Worm (Caenorhabditis elegans): ENCODE measurements around the gene tbg-1.

The tbg-1 gene

DNA sequence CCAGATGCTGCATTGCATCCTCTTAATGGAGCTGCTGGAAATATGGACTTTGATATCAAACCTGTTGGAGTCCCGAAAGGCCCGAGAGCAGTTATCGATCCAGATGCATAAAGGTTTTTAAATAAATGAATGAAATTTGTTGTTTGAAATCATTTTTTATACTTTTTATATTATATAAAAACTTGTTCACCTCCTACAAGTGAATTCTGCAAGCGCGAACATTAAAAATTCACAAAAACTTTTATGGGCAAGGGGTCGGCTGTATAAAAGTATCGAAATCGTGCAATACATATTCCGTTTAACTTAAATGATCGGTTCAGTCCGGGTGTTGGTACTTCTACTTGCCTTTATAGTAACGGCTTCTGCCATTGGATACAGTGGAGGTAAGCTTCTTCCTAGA, 30.8 kb downstream of the tbg-1 start, which contains the start of gene F58A4.1:
F58A4.1 (plus strand) TSS at position 301 of the 400 bp plus-strand sequence.
- TF ChIP-seq ama-1 (optimal IDR thresholded peaks at IDR 0.05): no peak
- TF ChIP-seq lim-6 (tag; optimal IDR thresholded peaks at IDR 0.05): no peak
- TF ChIP-seq nhr-11 (tag; optimal IDR thresholded peaks at IDR 0.05): no peak

DNA sequence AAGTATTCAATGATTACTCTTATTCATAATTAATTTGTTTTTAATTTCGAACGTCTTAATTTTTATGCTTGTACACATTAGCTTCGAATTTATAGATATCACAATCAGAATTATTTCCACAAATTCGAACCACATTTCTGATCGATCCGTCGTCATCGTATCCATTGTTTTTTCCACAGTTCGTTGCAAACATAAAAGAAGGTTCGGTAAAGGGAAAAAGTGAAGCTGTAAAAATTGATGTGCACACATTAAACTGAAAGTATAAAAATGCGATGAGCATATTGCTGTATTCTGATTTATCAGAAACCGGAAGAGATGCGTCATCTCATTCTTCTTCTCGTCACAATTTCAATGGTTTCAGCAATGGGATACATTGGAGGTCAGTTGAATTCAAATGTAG, 31.9 kb downstream of the tbg-1 start, which contains the start of gene C48B4.12:
C48B4.12 (plus strand) TSS at position 301 of the 400 bp plus-strand sequence.
- TF ChIP-seq pat-9 (tag; optimal IDR thresholded peaks at IDR 0.05) (no peak), ceh-14 (tag; optimal IDR thresholded peaks at IDR 0.05) (no peak), sox-2 (GFP tag; IDR thresholded peaks at IDR 0.05) (no peak), lin-11 (tag; optimal IDR thresholded peaks at IDR 0.05) (no peak)

DNA sequence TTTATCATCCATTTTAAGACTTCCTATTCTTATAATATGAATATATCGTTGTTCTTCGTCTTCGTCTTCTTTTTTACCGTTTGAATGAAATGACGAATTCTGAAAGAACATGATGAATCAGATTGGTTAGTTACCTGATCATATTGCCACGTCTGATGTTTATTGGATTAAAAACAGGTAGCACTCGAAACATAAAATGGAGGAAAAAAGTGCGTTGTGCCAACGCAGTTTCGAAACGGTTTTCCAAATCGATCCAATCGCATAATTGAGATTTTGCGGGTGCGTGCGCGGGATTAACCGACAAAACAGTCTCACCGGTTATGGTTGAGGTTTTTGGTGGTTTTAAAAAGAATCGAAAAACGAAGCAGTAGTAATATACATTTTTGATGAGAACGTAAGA, 33.4 kb downstream of the tbg-1 start, which contains the start of gene rom-2:
rom-2 (minus strand) TSS at position 101 of the 400 bp plus-strand sequence.
- TF ChIP-seq odd-2 (tag; optimal IDR thresholded peaks at IDR 0.05): no peak
- TF ChIP-seq lin-11 (tag; optimal IDR thresholded peaks at IDR 0.05): no peak
- no peak for TF ChIP-seq rnt-1 (tag; optimal IDR thresholded peaks at IDR 0.05)
- TF ChIP-seq fkh-10 (GFP tag; optimal IDR thresholded peaks at IDR 0.05): no peak
- TF ChIP-seq nfya-1 (tag; optimal IDR thresholded peaks at IDR 0.05): no peak
- no peak for TF ChIP-seq unc-42 (tag; optimal IDR thresholded peaks at IDR 0.05)
- no peak for TF ChIP-seq ceh-6 (GFP tag; optimal IDR thresholded peaks at IDR 0.05)
- TF ChIP-seq ahr-1 (tag; optimal IDR thresholded peaks at IDR 0.05): no peak

DNA sequence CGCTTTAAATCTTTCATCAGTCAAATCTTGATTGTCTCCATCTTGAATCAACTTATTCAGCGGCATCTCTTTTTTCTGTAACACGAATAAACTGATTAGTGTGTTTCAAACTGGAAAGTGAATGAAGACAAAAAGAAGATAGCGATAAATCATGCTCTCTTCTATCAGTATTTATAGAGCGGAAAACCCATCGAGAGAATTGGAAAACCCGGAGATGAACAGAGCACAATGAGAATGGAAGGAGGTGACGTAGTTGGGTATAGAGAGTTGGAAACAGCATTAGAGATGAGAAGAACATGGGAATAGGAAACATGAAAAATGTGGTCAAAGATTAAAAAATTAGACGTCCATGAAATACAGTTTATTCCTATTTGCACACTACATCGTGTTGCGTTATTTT, 36.8 kb downstream of the tbg-1 start, which contains the start of gene acox-1.5:
acox-1.5 (minus strand) TSS at position 75 of the 400 bp plus-strand sequence.
- TF ChIP-seq lim-6 (tag; optimal IDR thresholded peaks at IDR 0.05) (no peak), hlh-15 (tag; optimal IDR thresholded peaks at IDR 0.05) (no peak), ztf-16 (tag; optimal IDR thresholded peaks at IDR 0.05) (no peak), ceh-18 (tag; optimal IDR thresholded peaks at IDR 0.05) (no peak), unc-86 (tag; optimal IDR thresholded peaks at IDR 0.05) (no peak), dve-1 (tag; optimal IDR thresholded peaks at IDR 0.05) (no peak), sdc-2 (tag; optimal IDR thresholded peaks at IDR 0.05) (no peak), ets-4 (tag; optimal IDR thresholded peaks at IDR 0.05) (no peak), ceh-9 (tag; optimal IDR thresholded peaks at IDR 0.05) (no peak), fkh-6 (tag; optimal IDR thresholded peaks at IDR 0.05) (no peak), F13H6.1 (tag; optimal IDR thresholded peaks at IDR 0.05) (no peak), pros-1 (tag; optimal IDR thresholded peaks at IDR 0.05) (no peak), fkh-10 (GFP tag; optimal IDR thresholded peaks at IDR 0.05) (no peak), zip-5 (tag; optimal IDR thresholded peaks at IDR 0.05) (no peak), nfya-1 (tag; optimal IDR thresholded peaks at IDR 0.05) (no peak), ceh-45 (GFP tag; IDR thresholded peaks at IDR 0.05) (no peak)

DNA sequence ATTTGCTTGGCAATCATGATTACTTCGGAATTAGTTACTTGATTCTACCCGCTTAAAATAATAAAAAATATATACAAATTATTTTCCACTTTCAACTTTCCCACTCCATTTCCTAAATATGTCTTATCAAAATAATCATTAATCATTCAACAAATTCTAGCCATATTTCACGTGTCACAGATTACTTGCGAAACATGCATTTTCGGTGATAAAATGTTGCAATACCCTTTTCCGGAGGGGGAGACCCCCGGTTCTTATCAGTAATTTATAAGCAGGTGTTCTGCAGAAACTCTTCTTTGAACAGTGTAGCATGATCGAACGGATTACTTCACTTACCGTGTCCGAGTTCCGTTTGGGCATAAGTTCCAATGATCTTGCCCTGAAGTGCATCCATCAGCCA, 38.7 kb downstream of the tbg-1 start:
- TF ChIP-seq che-1 (tag; optimal IDR thresholded peaks at IDR 0.05) (no peak), unc-3 (GFP tag; conservative IDR thresholded peaks at IDR 0.05) (no peak), unc-3 (tag; optimal IDR thresholded peaks at IDR 0.05) (no peak), ahr-1 (tag; optimal IDR thresholded peaks at IDR 0.05) (no peak), pat-9 (tag; optimal IDR thresholded peaks at IDR 0.05) (no peak), ceh-19 (GFP tag; optimal IDR thresholded peaks at IDR 0.05) (no peak), elt-2 (tag; optimal IDR thresholded peaks at IDR 0.05) (peak; percentile 90)

DNA sequence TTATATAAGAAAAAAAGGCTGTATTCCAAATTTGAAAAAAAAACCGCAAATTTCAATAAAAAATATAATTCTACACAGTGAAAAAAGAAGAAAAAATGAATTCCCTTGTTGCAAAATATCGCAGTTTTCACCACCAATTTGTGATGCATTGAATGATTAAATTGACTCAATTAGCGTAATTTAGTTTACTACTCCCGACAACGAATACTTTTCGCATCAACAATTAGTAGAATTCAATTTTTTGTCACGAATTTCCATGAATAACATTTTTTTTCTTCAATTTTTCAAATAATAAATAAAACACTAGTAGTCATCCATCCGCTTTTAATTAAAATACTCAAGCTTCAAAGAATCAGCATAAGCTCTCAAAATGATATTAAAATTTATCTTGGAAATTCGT, 43.6 kb downstream of the tbg-1 start:
- TF ChIP-seq unc-42 (tag; optimal IDR thresholded peaks at IDR 0.05): peak; percentile 91
- TF ChIP-seq ceh-31 (tag; optimal IDR thresholded peaks at IDR 0.05): no peak
